Worm (Caenorhabditis elegans): ENCODE measurements around the gene col-140.

Gene col-140

ce11 chrV:5821451-5822143 lies 15.0 kb downstream of the col-140 start:
- TF ChIP-seq pqm-1 (tag; optimal IDR thresholded peaks at IDR 0.05) (peak; percentile 89), elt-2 (tag; optimal IDR thresholded peaks at IDR 0.05) (peak; percentile 92), nhr-23 (tag; optimal IDR thresholded peaks at IDR 0.05) (peak; percentile 67), nhr-25 (tag; optimal IDR thresholded peaks at IDR 0.05) (peak; percentile 73), ceh-28 (tag; optimal IDR thresholded peaks at IDR 0.05) (peak; percentile 28), lin-39 (tag; optimal IDR thresholded peaks at IDR 0.05) (no peak), daf-12 (tag; optimal IDR thresholded peaks at IDR 0.05) (no peak)

- no peak for TF ChIP-seq nhr-67 (tag; optimal IDR thresholded peaks at IDR 0.05)
- TF ChIP-seq elt-3 (tag; optimal IDR thresholded peaks at IDR 0.05): no peak
- TF ChIP-seq unc-39 (tag; optimal IDR thresholded peaks at IDR 0.05): no peak
- TF ChIP-seq eor-1 (tag; optimal IDR thresholded peaks at IDR 0.05): no peak
- TF ChIP-seq tbx-2 (tag; optimal IDR thresholded peaks at IDR 0.05): no peak
- TF ChIP-seq aly-2 (tag; optimal IDR thresholded peaks at IDR 0.05): no peak
- TF ChIP-seq nhr-77 (tag; optimal IDR thresholded peaks at IDR 0.05): no peak
- no peak for TF ChIP-seq lin-39 (tag; optimal IDR thresholded peaks at IDR 0.05)
- TF ChIP-seq ceh-9 (tag; optimal IDR thresholded peaks at IDR 0.05): no peak
- no peak for TF ChIP-seq nfya-1 (tag; optimal IDR thresholded peaks at IDR 0.05; ENCODE audit: insufficient read depth)
- TF ChIP-seq zag-1 (tag; optimal IDR thresholded peaks at IDR 0.05): no peak
- no peak for TF ChIP-seq R02D3.7 (tag; optimal IDR thresholded peaks at IDR 0.05)
- no peak for TF ChIP-seq ceh-16 (tag; optimal IDR thresholded peaks at IDR 0.05)
- TF ChIP-seq nhr-11 (tag; optimal IDR thresholded peaks at IDR 0.05): no peak
- no peak for TF ChIP-seq ama-1 (optimal IDR thresholded peaks at IDR 0.05)
These were observed 16.2 kb downstream of the col-140 start for ce11 chrV:5820401-5820800.

- TF ChIP-seq nhr-77 (tag; optimal IDR thresholded peaks at IDR 0.05) (no peak), nhr-43 (tag; optimal IDR thresholded peaks at IDR 0.05; ENCODE audit: poor library complexity, severe bottlenecking) (no peak), elt-2 (tag; optimal IDR thresholded peaks at IDR 0.05) (peak; percentile 75), mdl-1 (tag; optimal IDR thresholded peaks at IDR 0.05) (no peak), pqm-1 (tag; optimal IDR thresholded peaks at IDR 0.05) (peak; percentile 58)
These were observed 16.7 kb downstream of the col-140 start for ce11 chrV:5819903-5820302.

- peak; percentile 81 for TF ChIP-seq elt-2 (tag; optimal IDR thresholded peaks at IDR 0.05)
- no peak for TF ChIP-seq jun-1 (tag; optimal IDR thresholded peaks at IDR 0.05)
These were observed 20.1 kb downstream of the col-140 start for ce11 chrV:5816470-5817061.

ce11 chrV:5813060-5813659 lies 23.5 kb downstream of the col-140 start, which contains the start of gene ZC250.4:
ZC250.4 (minus strand) TSS chrV:5813137.
- no peak for TF ChIP-seq fos-1 (tag; optimal IDR thresholded peaks at IDR 0.05)
- TF ChIP-seq ztf-11 (tag; optimal IDR thresholded peaks at IDR 0.05): no peak
- peak; percentile 82 for TF ChIP-seq elt-2 (tag; optimal IDR thresholded peaks at IDR 0.05)
- no peak for TF ChIP-seq ZK546.5 (tag; optimal IDR thresholded peaks at IDR 0.05)
- TF ChIP-seq mml-1 (tag; optimal IDR thresholded peaks at IDR 0.05): no peak
- TF ChIP-seq pqm-1 (tag; optimal IDR thresholded peaks at IDR 0.05): no peak
- TF ChIP-seq nfya-1 (tag; optimal IDR thresholded peaks at IDR 0.05; ENCODE audit: insufficient read depth): no peak
- no peak for TF ChIP-seq eor-1 (tag; optimal IDR thresholded peaks at IDR 0.05)

- TF ChIP-seq nfya-1 (tag; optimal IDR thresholded peaks at IDR 0.05; ENCODE audit: insufficient read depth) (no peak), lin-15B (tag; optimal IDR thresholded peaks at IDR 0.05) (no peak), hmg-11 (tag; optimal IDR thresholded peaks at IDR 0.05) (no peak), skn-1 (tag; optimal IDR thresholded peaks at IDR 0.05) (no peak), sea-2 (GFP tag; optimal IDR thresholded peaks at IDR 0.05) (no peak), nhr-76 (tag; optimal IDR thresholded peaks at IDR 0.05) (no peak), mdl-1 (tag; optimal IDR thresholded peaks at IDR 0.05) (no peak), egl-5 (tag; optimal IDR thresholded peaks at IDR 0.05) (no peak), egl-27 (tag; optimal IDR thresholded peaks at IDR 0.05) (no peak), nhr-28 (tag; optimal IDR thresholded peaks at IDR 0.05) (no peak), tbx-2 (tag; optimal IDR thresholded peaks at IDR 0.05) (no peak), nhr-43 (tag; optimal IDR thresholded peaks at IDR 0.05; ENCODE audit: poor library complexity, severe bottlenecking) (no peak), nhr-12 (tag; optimal IDR thresholded peaks at IDR 0.05) (no peak), fos-1 (tag; optimal IDR thresholded peaks at IDR 0.05) (no peak), unc-62 (GFP tag; optimal IDR thresholded peaks at IDR 0.05) (no peak), R02D3.7 (tag; optimal IDR thresholded peaks at IDR 0.05) (no peak), mml-1 (tag; optimal IDR thresholded peaks at IDR 0.05) (no peak)
These were observed 31.2 kb downstream of the col-140 start, which contains the start of gene ZC250.5 for ce11 chrV:5805467-5805866. ZC250.5 (plus strand) TSS chrV:5805767.

Data from whole organism, L3 larva.